Fruit fly (Drosophila melanogaster): ENCODE results near the gene inaF-B.

inaF-B gene

DNA sequence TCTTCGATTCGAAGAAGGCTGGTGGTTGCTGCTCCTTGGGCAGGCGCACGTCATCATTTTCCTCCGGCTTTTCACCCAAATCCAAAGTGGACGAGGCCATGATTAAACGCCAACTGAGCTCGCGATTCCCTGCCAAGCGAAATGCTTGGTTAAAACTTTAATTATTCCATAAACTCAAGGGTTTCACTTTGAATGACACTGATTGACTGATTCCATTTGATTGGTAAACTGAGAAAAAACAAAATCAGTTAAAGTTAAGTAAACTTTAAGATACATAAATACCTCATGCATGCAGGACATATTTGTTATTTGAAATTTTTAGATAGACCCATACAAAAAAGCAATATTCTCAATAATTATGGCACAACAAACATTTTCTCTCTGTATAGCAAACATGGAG lies 1.2 kb upstream of the inaF-B start, which contains the start of gene inaF-A:
Gene inaF-A, minus strand, starts transcription at position 101 of the 400 bp plus-strand sequence.
- TF ChIP-seq ey (GFP tag; optimal IDR thresholded peaks at IDR 0.05) (no peak), foxo (GFP tag; optimal IDR thresholded peaks at IDR 0.05) (no peak), Hr78 (GFP tag; optimal IDR thresholded peaks at IDR 0.05) (no peak), Mio (GFP tag; optimal IDR thresholded peaks at IDR 0.05) (no peak), N (GFP tag; optimal IDR thresholded peaks at IDR 0.05) (no peak), woc (GFP tag; optimal IDR thresholded peaks at IDR 0.05) (no peak)

DNA sequence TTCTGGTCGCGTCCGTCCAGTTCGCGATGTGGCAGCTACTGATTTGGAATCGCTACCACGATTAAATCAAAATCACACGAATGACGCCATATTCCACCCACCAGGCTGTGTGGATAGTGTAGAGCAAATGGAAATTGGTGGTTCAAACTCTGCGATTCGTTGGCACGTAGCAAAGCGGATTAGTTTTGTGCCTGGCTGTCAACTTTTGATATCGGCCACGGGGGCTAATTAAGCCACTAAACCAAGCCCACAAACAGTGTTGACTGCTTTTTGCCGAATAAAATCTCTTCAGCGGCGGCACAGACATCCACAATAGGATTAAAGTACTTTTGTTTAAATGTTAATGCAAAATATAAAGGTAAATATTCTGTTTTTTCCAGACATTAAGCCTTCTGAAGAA lies 905 bp downstream of the inaF-B start, which contains the start of gene inaF-C:
Gene inaF-C, minus strand, starts transcription at position 101 of the 400 bp plus-strand sequence.
- TF ChIP-seq Rel (GFP tag; optimal IDR thresholded peaks at IDR 0.05) (no peak), Rel (tag; optimal IDR thresholded peaks at IDR 0.05) (no peak), jim (GFP tag; optimal IDR thresholded peaks at IDR 0.05) (no peak), foxo (GFP tag; optimal IDR thresholded peaks at IDR 0.05) (no peak), Myc (optimal IDR thresholded peaks at IDR 0.05) (no peak), Mio (GFP tag; optimal IDR thresholded peaks at IDR 0.05) (no peak), h (GFP tag; optimal IDR thresholded peaks at IDR 0.05) (no peak), Vsx2 (GFP tag; optimal IDR thresholded peaks at IDR 0.05; ENCODE audit: partially characterized antibody) (no peak), dl (GFP tag; optimal IDR thresholded peaks at IDR 0.05; ENCODE audit: insufficient read depth in 1 of 2, partially characterized antibody in 2 of 2) (no peak), Hnf4 (GFP tag; optimal IDR thresholded peaks at IDR 0.05) (no peak), ey (GFP tag; optimal IDR thresholded peaks at IDR 0.05) (no peak), usp (GFP tag; optimal IDR thresholded peaks at IDR 0.05) (no peak), woc (GFP tag; optimal IDR thresholded peaks at IDR 0.05) (no peak), Jra (GFP tag; optimal IDR thresholded peaks at IDR 0.05) (no peak), Dfd (GFP tag; optimal IDR thresholded peaks at IDR 0.05) (no peak), pan (optimal IDR thresholded peaks at IDR 0.05) (no peak)

DNA sequence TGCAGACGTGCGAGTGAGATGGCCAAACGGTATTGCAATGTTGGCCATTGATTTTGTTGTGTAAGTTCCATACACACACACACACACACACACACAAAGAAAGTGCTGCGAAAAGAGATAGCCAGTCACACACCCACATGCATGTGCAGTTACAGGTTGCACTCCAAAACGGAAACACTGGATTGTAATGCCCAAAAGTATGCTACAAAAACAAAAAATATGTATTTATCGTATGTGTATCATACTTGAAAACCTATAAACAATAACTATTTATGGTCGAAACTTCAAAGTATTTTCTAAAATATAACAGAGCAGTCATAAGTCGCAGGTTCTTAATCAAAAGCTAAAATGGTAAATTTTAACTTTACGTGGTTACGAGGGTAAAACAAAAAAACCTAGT lies 2.6 kb downstream of the inaF-B start:
- TF ChIP-seq dmrt93B (GFP tag; optimal IDR thresholded peaks at IDR 0.05), result no peak
- TF ChIP-seq CG9705 (GFP tag; optimal IDR thresholded peaks at IDR 0.05), result no peak
- no peak for TF ChIP-seq h (GFP tag; optimal IDR thresholded peaks at IDR 0.05)
- no peak for TF ChIP-seq Hr78 (GFP tag; optimal IDR thresholded peaks at IDR 0.05)
- no peak for TF ChIP-seq brk (GFP tag; optimal IDR thresholded peaks at IDR 0.05)
- no peak for TF ChIP-seq sage (GFP tag; optimal IDR thresholded peaks at IDR 0.05)
- TF ChIP-seq sv (GFP tag; optimal IDR thresholded peaks at IDR 0.05), result no peak
- TF ChIP-seq Dif (GFP tag; optimal IDR thresholded peaks at IDR 0.05; ENCODE audit: partially characterized antibody), result no peak
- TF ChIP-seq GATAd (GFP tag; optimal IDR thresholded peaks at IDR 0.05), result no peak
- TF ChIP-seq pan (optimal IDR thresholded peaks at IDR 0.05), result no peak
- no peak for TF ChIP-seq br (GFP tag; optimal IDR thresholded peaks at IDR 0.05)
- TF ChIP-seq Mio (GFP tag; optimal IDR thresholded peaks at IDR 0.05), result no peak
- no peak for TF ChIP-seq Hr83 (GFP tag; optimal IDR thresholded peaks at IDR 0.05; ENCODE audit: poor library complexity, severe bottlenecking)
- TF ChIP-seq Sp1 (GFP tag; optimal IDR thresholded peaks at IDR 0.05), result no peak
- TF ChIP-seq Myc (optimal IDR thresholded peaks at IDR 0.05), result no peak

DNA sequence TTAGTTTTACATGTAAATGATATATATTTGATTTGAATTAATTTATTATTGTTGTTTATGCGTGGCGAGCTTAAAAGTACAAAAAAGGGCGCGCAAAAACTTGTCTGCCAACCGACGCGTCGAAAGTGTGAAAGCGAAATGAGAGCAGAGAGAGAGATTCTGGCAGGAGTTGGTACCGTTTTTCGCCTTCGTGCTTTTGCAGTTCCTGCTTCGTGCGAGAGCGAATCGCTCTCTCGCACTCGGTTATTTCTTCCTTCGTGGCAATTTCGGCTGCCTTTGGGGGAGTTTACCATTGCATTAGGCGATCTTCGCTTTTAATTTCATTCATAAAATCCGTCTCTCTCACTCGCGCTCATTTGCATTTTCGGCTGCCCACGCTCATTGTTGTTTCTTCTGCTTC lies 3.6 kb downstream of the inaF-B start, which contains the start of gene inaF-D:
Gene inaF-D, minus strand, starts transcription at position 101 of the 400 bp plus-strand sequence.
- no peak for TF ChIP-seq psq (GFP tag; optimal IDR thresholded peaks at IDR 0.05)
- no peak for TF ChIP-seq CG32264 (GFP tag; optimal IDR thresholded peaks at IDR 0.05)
- no peak for TF ChIP-seq ey (GFP tag; optimal IDR thresholded peaks at IDR 0.05)
- TF ChIP-seq Sp1 (GFP tag; optimal IDR thresholded peaks at IDR 0.05), result no peak
- TF ChIP-seq rgr (GFP tag; optimal IDR thresholded peaks at IDR 0.05), result no peak
- TF ChIP-seq Hr78 (GFP tag; optimal IDR thresholded peaks at IDR 0.05), result no peak
- no peak for TF ChIP-seq fru (GFP tag; optimal IDR thresholded peaks at IDR 0.05)
- TF ChIP-seq usp (GFP tag; optimal IDR thresholded peaks at IDR 0.05), result no peak

DNA sequence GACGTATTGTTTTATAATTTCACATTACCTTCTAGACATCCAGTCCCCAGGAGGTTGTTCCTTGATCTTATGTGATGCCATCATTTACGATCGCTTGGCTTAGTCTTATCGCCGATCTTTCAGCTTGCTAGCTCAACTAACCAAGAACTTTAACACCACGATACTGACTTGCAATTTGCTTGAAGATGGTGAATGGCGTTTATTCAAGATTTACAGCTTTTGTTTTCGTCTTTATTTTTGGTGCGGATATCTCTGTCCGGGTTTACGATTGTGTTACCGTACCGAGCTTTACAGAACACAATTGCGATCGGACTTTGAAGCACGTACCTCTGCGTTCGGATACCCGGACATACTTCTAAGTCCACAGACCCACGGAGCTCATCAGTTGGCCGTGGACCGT lies 8.6 kb downstream of the inaF-B start, which contains the start of gene CG15221:
Gene CG15221, plus strand, starts transcription at position 301 of the 400 bp plus-strand sequence.
- TF ChIP-seq Dif (GFP tag; optimal IDR thresholded peaks at IDR 0.05; ENCODE audit: partially characterized antibody) (no peak), Dfd (GFP tag; optimal IDR thresholded peaks at IDR 0.05) (no peak), sage (GFP tag; optimal IDR thresholded peaks at IDR 0.05) (no peak), dsf (GFP tag; optimal IDR thresholded peaks at IDR 0.05; ENCODE audit: borderline replicate concordance) (no peak), tai (GFP tag; optimal IDR thresholded peaks at IDR 0.05) (no peak), dl (GFP tag; optimal IDR thresholded peaks at IDR 0.05; ENCODE audit: insufficient read depth in 1 of 2, partially characterized antibody in 2 of 2) (no peak), woc (GFP tag; optimal IDR thresholded peaks at IDR 0.05) (no peak), psq (GFP tag; optimal IDR thresholded peaks at IDR 0.05) (no peak), Abd-B (GFP tag; optimal IDR thresholded peaks at IDR 0.05) (no peak), HLH106 (tag; optimal IDR thresholded peaks at IDR 0.05) (no peak), foxo (GFP tag; optimal IDR thresholded peaks at IDR 0.05) (no peak), fru (GFP tag; optimal IDR thresholded peaks at IDR 0.05) (no peak), sv (GFP tag; optimal IDR thresholded peaks at IDR 0.05) (no peak), usp (GFP tag; optimal IDR thresholded peaks at IDR 0.05) (no peak), Hnf4 (GFP tag; optimal IDR thresholded peaks at IDR 0.05) (no peak)
